Fruit fly (Drosophila melanogaster) whole organism, embryonic: ENCODE results near the gene cwo.
A peak's percentile ranks its signal among the peaks of the same experiment; 100 is the strongest.

Experiments used
- Antp ChIP-seq: fragments of 200-800 bp; sonication (Bioruptor generic); optimal IDR thresholded peaks from 3 replicates; lab custom pipeline; 2016; ENCODE audit warnings: missing biosample characterization, missing genetic modification characterization
- CG1024 ChIP-seq: fragments of 200-800 bp; sonication (Bioruptor generic); IDR thresholded peaks from 2 replicates; pipeline ENCODE4 v1.3.6; 2022; ENCODE audit warnings: missing biosample characterization, missing genetic modification characterization
- CG10979 ChIP-seq: fragments of 200-800 bp; sonication (Bioruptor generic); optimal IDR thresholded peaks from 2 replicates; lab custom pipeline; 2018; ENCODE audit warnings: missing biosample characterization, mild to moderate bottlenecking, missing genetic modification characterization, moderate library complexity
- CG12236 ChIP-seq: fragments of 200-800 bp; sonication (Bioruptor generic); optimal IDR thresholded peaks from 2 replicates; lab custom pipeline; 2016; ENCODE audit warnings: missing biosample characterization, missing genetic modification characterization
- CG12391 ChIP-seq: fragments of 200-800 bp; sonication (Bioruptor generic); optimal IDR thresholded peaks from 3 replicates; lab custom pipeline; 2018; ENCODE audit warnings: missing biosample characterization, mild to moderate bottlenecking, missing genetic modification characterization, moderate library complexity
- CG12744 ChIP-seq: fragments of 200-800 bp; sonication (Bioruptor generic); optimal IDR thresholded peaks from 2 replicates; lab custom pipeline; 2016; ENCODE audit warnings: missing biosample characterization, missing genetic modification characterization
- CG13123 ChIP-seq: fragments of 200-800 bp; sonication (Bioruptor generic); optimal IDR thresholded peaks from 2 replicates; lab custom pipeline; 2016; ENCODE audit warnings: missing biosample characterization, missing genetic modification characterization
- CG13296 ChIP-seq: fragments of 200-800 bp; sonication (Bioruptor generic); optimal IDR thresholded peaks from 3 replicates; lab custom pipeline; 2018; ENCODE audit warnings: missing biosample characterization, mild to moderate bottlenecking, missing genetic modification characterization
- CG13424 ChIP-seq: fragments of 200-800 bp; sonication (Bioruptor generic); optimal IDR thresholded peaks from 2 replicates; lab custom pipeline; 2019; ENCODE audit warnings: missing biosample characterization, mild to moderate bottlenecking, missing genetic modification characterization, moderate library complexity
- CG13624 ChIP-seq: fragments of 200-800 bp; sonication (Bioruptor generic); optimal IDR thresholded peaks from 2 replicates; lab custom pipeline; 2016; ENCODE audit warnings: missing biosample characterization, missing genetic modification characterization
- CG1603 ChIP-seq: fragments of 200-800 bp; sonication (Bioruptor generic); optimal IDR thresholded peaks from 2 replicates; lab custom pipeline; 2019; ENCODE audit warnings: missing biosample characterization, mild to moderate bottlenecking, missing genetic modification characterization, moderate library complexity
- CG16779 ChIP-seq: fragments of 200-800 bp; sonication (Bioruptor generic); IDR thresholded peaks from 2 replicates; pipeline ENCODE4 v1.3.6; 2022; ENCODE audit warnings: missing biosample characterization, missing genetic modification characterization
- CG18764 ChIP-seq: fragments of 200-800 bp; sonication (Bioruptor generic); optimal IDR thresholded peaks from 3 replicates; lab custom pipeline; 2016; ENCODE audit warnings: missing biosample characterization, missing genetic modification characterization
- CG30403 ChIP-seq: fragments of 200-800 bp; sonication (Bioruptor generic); optimal IDR thresholded peaks from 3 replicates; lab custom pipeline; 2016; ENCODE audit warnings: missing biosample characterization, missing genetic modification characterization
- CG33213 ChIP-seq: fragments of 200-800 bp; sonication (Bioruptor generic); optimal IDR thresholded peaks from 3 replicates; lab custom pipeline; 2016; ENCODE audit warnings: missing biosample characterization, missing genetic modification characterization
- CG3838 ChIP-seq: fragments of 200-800 bp; sonication (Bioruptor generic); optimal IDR thresholded peaks from 3 replicates; lab custom pipeline; 2016; ENCODE audit warnings: missing biosample characterization, missing genetic modification characterization
- CG42726 ChIP-seq: fragments of 200-800 bp; sonication (Bioruptor generic); IDR thresholded peaks from 2 replicates; pipeline ENCODE4 v1.3.6; 2022; ENCODE audit warnings: missing biosample characterization, missing genetic modification characterization; ENCODE audit not compliant: partially characterized antibody
- CG5953 ChIP-seq: fragments of 200-800 bp; sonication (Bioruptor generic); IDR thresholded peaks from 2 replicates; pipeline ENCODE4 v1.3.6; 2022; ENCODE audit warnings: missing biosample characterization, missing genetic modification characterization
- CG7839 ChIP-seq: fragments of 200-800 bp; sonication (Bioruptor generic); optimal IDR thresholded peaks from 3 replicates; lab custom pipeline; 2018; ENCODE audit warnings: missing biosample characterization, mild to moderate bottlenecking, missing genetic modification characterization, moderate library complexity
- CG8089 ChIP-seq: fragments of 200-800 bp; sonication (Bioruptor generic); optimal IDR thresholded peaks from 3 replicates; lab custom pipeline; 2016; ENCODE audit warnings: missing biosample characterization, missing genetic modification characterization
- CG8290 ChIP-seq, 3 experiments: fragments of 200-800 bp; sonication (Bioruptor generic); optimal IDR thresholded peaks; 2 replicates each; lab custom pipeline; 2016 to 2019; ENCODE audit warnings: missing biosample characterization in 3 of 3, missing genetic modification characterization in 3 of 3, mild to moderate bottlenecking in 2 of 3, moderate library complexity in 1 of 3
- CG9876 ChIP-seq: fragments of 200-800 bp; sonication (Bioruptor generic); optimal IDR thresholded peaks from 2 replicates; lab custom pipeline; 2016; ENCODE audit warnings: missing biosample characterization, missing genetic modification characterization
- CTCF ChIP-seq: fragments of 200-800 bp; sonication (Bioruptor generic); optimal IDR thresholded peaks from 2 replicates; lab custom pipeline; 2017; ENCODE audit warnings: missing biosample characterization, mild to moderate bottlenecking, missing genetic modification characterization, moderate library complexity
- Dll ChIP-seq: fragments of 200-800 bp; sonication (Bioruptor generic); IDR thresholded peaks from 4 replicates; pipeline ENCODE4 v1.3.6; 2022; ENCODE audit warnings: missing biosample characterization, missing genetic modification characterization; ENCODE audit not compliant: partially characterized antibody
- Doc3 ChIP-seq: fragments of 200-800 bp; sonication (Bioruptor generic); IDR thresholded peaks from 3 replicates; pipeline ENCODE4 v1.3.6; 2022; ENCODE audit warnings: missing biosample characterization, missing genetic modification characterization; ENCODE audit not compliant: partially characterized antibody
- Elba2 ChIP-seq: fragments of 200-800 bp; sonication (Bioruptor generic); optimal IDR thresholded peaks from 3 replicates; lab custom pipeline; 2016; ENCODE audit warnings: missing biosample characterization, missing genetic modification characterization
- Med ChIP-seq: fragments of 200-800 bp; sonication (Bioruptor generic); peaks from one replicate; lab custom pipeline; 2016; ENCODE audit warnings: missing biosample characterization, missing genetic modification characterization, mild to moderate bottlenecking, inconsistent platforms, moderate library complexity
- Ptx1 ChIP-seq: fragments of 200-800 bp; sonication (Bioruptor generic); IDR thresholded peaks from 2 replicates; pipeline ENCODE4 v1.3.6; 2022; ENCODE audit warnings: missing biosample characterization, missing genetic modification characterization
- Ssrp ChIP-seq: fragments of 200-800 bp; sonication (Bioruptor generic); optimal IDR thresholded peaks from 2 replicates; lab custom pipeline; 2018; ENCODE audit warnings: missing biosample characterization, mild to moderate bottlenecking, missing genetic modification characterization, moderate library complexity
- Taf1 ChIP-seq: fragments of 200-800 bp; sonication (Bioruptor generic); IDR thresholded peaks from 2 replicates; pipeline ENCODE4 v1.3.6; 2022; ENCODE audit warnings: missing biosample characterization, missing genetic modification characterization
- aop ChIP-seq: fragments of 200-800 bp; sonication (Bioruptor generic); IDR thresholded peaks from 2 replicates; pipeline ENCODE4 v1.3.6; 2022; ENCODE audit warnings: missing biosample characterization, missing genetic modification characterization
- ap ChIP-seq: fragments of 200-800 bp; sonication (Bioruptor generic); IDR thresholded peaks from 2 replicates; pipeline ENCODE4 v1.3.6; 2022; ENCODE audit warnings: missing biosample characterization, missing genetic modification characterization
- bsh ChIP-seq, 2 experiments: fragments of 200-800 bp; sonication (Bioruptor generic); optimal IDR thresholded peaks; 2 replicates each; lab custom pipeline; 2017 to 2018; ENCODE audit warnings: mild to moderate bottlenecking in 2 of 2, missing biosample characterization in 2 of 2, missing genetic modification characterization in 2 of 2, moderate library complexity in 1 of 2
- ci ChIP-seq: fragments of 200-800 bp; sonication (Bioruptor generic); IDR thresholded peaks from 3 replicates; pipeline ENCODE4 v1.3.6; 2022; ENCODE audit warnings: missing biosample characterization, missing genetic modification characterization
- corto ChIP-seq: fragments of 200-800 bp; sonication (Bioruptor generic); optimal IDR thresholded peaks from 2 replicates; lab custom pipeline; 2016; ENCODE audit warnings: missing biosample characterization, mild to moderate bottlenecking, missing genetic modification characterization, moderate library complexity
- cwo ChIP-seq: fragments of 200-800 bp; sonication (Bioruptor generic); optimal IDR thresholded peaks from 3 replicates; lab custom pipeline; 2017; ENCODE audit warnings: missing biosample characterization, missing genetic modification characterization, mild to moderate bottlenecking, moderate library complexity, missing genetic modification reagents
- da ChIP-seq: fragments of 200-800 bp; sonication (Bioruptor generic); optimal IDR thresholded peaks from 2 replicates; lab custom pipeline; 2016; ENCODE audit warnings: missing biosample characterization, missing genetic modification characterization
- dmrt99B ChIP-seq: fragments of 200-800 bp; sonication (Bioruptor generic); optimal IDR thresholded peaks from 2 replicates; lab custom pipeline; 2018; ENCODE audit warnings: missing biosample characterization, mild to moderate bottlenecking, missing genetic modification characterization, moderate library complexity
- ems ChIP-seq: fragments of 200-800 bp; sonication (Bioruptor generic); optimal IDR thresholded peaks from 3 replicates; lab custom pipeline; 2016; ENCODE audit warnings: missing biosample characterization, missing genetic modification characterization
- ken ChIP-seq: fragments of 200-800 bp; sonication (Bioruptor generic); IDR thresholded peaks from 3 replicates; pipeline ENCODE4 v1.3.6; 2022; ENCODE audit warnings: missing biosample characterization, missing genetic modification characterization
- nau ChIP-seq: fragments of 200-800 bp; sonication (Bioruptor generic); optimal IDR thresholded peaks from 3 replicates; lab custom pipeline; 2017; ENCODE audit warnings: missing biosample characterization, mild to moderate bottlenecking, missing genetic modification characterization, missing genetic modification reagents
- p53 ChIP-seq: fragments of 200-800 bp; sonication (Bioruptor generic); optimal IDR thresholded peaks from 2 replicates; lab custom pipeline; 2016; ENCODE audit warnings: missing biosample characterization, missing genetic modification characterization
- unpg ChIP-seq: fragments of 200-800 bp; sonication (Bioruptor generic); optimal IDR thresholded peaks from 3 replicates; lab custom pipeline; 2018; ENCODE audit warnings: missing biosample characterization, mild to moderate bottlenecking, missing genetic modification characterization, moderate library complexity
- vnd ChIP-seq: fragments of 200-800 bp; sonication (Bioruptor generic); IDR thresholded peaks from 3 replicates; pipeline ENCODE4 v1.3.6; 2022; ENCODE audit warnings: missing biosample characterization, missing genetic modification characterization; ENCODE audit not compliant: partially characterized antibody
- vvl ChIP-seq: fragments of 200-800 bp; sonication (Bioruptor generic); IDR thresholded peaks from 2 replicates; pipeline ENCODE4 v1.3.6; 2022; ENCODE audit warnings: missing biosample characterization, missing genetic modification characterization

The cwo gene

dm6 chr3R:10436989-10437388 lies 48.9 kb downstream of the cwo start (continued):
- no peak for TF ChIP-seq Doc3
- no peak for TF ChIP-seq Elba2 (GFP tag; lab: Kevin White, UChicago)
- TF ChIP-seq unpg (GFP tag; lab: Kevin White, UChicago) = no peak
- no peak for TF ChIP-seq ems
- TF ChIP-seq Ptx1 = no peak
- no peak for TF ChIP-seq Antp
- TF ChIP-seq nau (GFP tag; lab: Kevin White, UChicago) = no peak
- no peak for TF ChIP-seq CG16779 (GFP tag; lab: Robert Waterston, UW)
- no peak for TF ChIP-seq p53
- no peak for TF ChIP-seq Ssrp (tag; lab: Kevin White, UChicago)
- no peak for TF ChIP-seq Taf1 (GFP tag; lab: Robert Waterston, UW)
- 0 out of 2 replicates have a peak, but pooled peaks have one; percentile 25 for TF ChIP-seq CG42726
- TF ChIP-seq ci (GFP tag; lab: Robert Waterston, UW) = peak; percentile 32; the same call in 1 of the 3 replicates
- no peak for TF ChIP-seq CG30403
- no peak for TF ChIP-seq CG12391
- TF ChIP-seq CG13624 = no peak
- TF ChIP-seq ken = no peak
- 0 out of 2 replicates have a peak, but pooled peaks have one; percentile 4 for TF ChIP-seq CG1024 (GFP tag; lab: Robert Waterston, UW)
- no peak for TF ChIP-seq CG9876 (GFP tag; lab: Kevin White, UChicago)
- TF ChIP-seq Dll = no peak
- TF ChIP-seq vvl (GFP tag; lab: Robert Waterston, UW) = peak; percentile 41
- no peak for TF ChIP-seq CG33213
- peak; percentile 45 for TF ChIP-seq Med (GFP tag; lab: Kevin White, UChicago)
- TF ChIP-seq CG10979 (tag; lab: Kevin White, UChicago) = no peak
- TF ChIP-seq CG7839 (tag; lab: Kevin White, UChicago) = no peak
- no peak for TF ChIP-seq cwo (GFP tag; lab: Kevin White, UChicago)
- no peak for TF ChIP-seq vnd
- no peak for TF ChIP-seq CG12236 (GFP tag; lab: Kevin White, UChicago)
- no peak for TF ChIP-seq ap
- peak; percentile 16 for TF ChIP-seq CG1603 (tag; lab: Kevin White, UChicago)
- no peak for TF ChIP-seq CG18764 (GFP tag; lab: Kevin White, UChicago)
- TF ChIP-seq dmrt99B = no peak
- TF ChIP-seq CG13424 = no peak
- no peak for TF ChIP-seq CG12744 (GFP tag; lab: Kevin White, UChicago)
- no peak for TF ChIP-seq CG8089
- TF ChIP-seq corto = no peak
- TF ChIP-seq CG13123 (GFP tag; lab: Kevin White, UChicago) = no peak
- no peak for TF ChIP-seq CG5953 (GFP tag; lab: Robert Waterston, UW)
- peak; percentile 93 for TF ChIP-seq CTCF (GFP tag; lab: Kevin White, UChicago)
- TF ChIP-seq CG8290 (GFP tag; optimal IDR thresholded peaks at IDR 0.05; lab: Kevin White, UChicago) = no peak
- no peak for TF ChIP-seq CG8290 (tag; optimal IDR thresholded peaks at IDR 0.05; lab: Kevin White, UChicago)
- TF ChIP-seq da = no peak
- TF ChIP-seq bsh (GFP tag; optimal IDR thresholded peaks at IDR 0.05; lab: Kevin White, UChicago) = no peak
- TF ChIP-seq CG3838 = no peak
- no peak for TF ChIP-seq CG13296
- TF ChIP-seq aop (GFP tag; lab: Robert Waterston, UW) = no peak
- TF ChIP-seq, all 482 proteins: peak for 16
